Fruit fly (Drosophila melanogaster) whole organism, embryonic: Measurements from ENCODE around the gene amos.

ENCODE experiments used
- Bgb ChIP-seq: fragments of 200-800 bp; sonication (Bioruptor generic); IDR thresholded peaks from 2 replicates; pipeline ENCODE4 v1.3.6; 2022; ENCODE audit warnings: missing biosample characterization, missing genetic modification characterization; ENCODE audit not compliant: partially characterized antibody
- CG10462 ChIP-seq: fragments of 200-800 bp; sonication (Bioruptor generic); optimal IDR thresholded peaks from 2 replicates; lab custom pipeline; 2016; ENCODE audit warnings: missing biosample characterization, missing genetic modification characterization
- CG10565 ChIP-seq: fragments of 200-800 bp; sonication (Bioruptor generic); optimal IDR thresholded peaks from 3 replicates; lab custom pipeline; 2016; ENCODE audit warnings: missing biosample characterization, mild to moderate bottlenecking, missing genetic modification characterization
- CG11560 ChIP-seq: fragments of 200-800 bp; sonication (Bioruptor generic); IDR thresholded peaks from 3 replicates; pipeline ENCODE4 v1.3.6; 2022; ENCODE audit warnings: missing biosample characterization, missing genetic modification characterization
- CG11695 ChIP-seq: fragments of 200-800 bp; sonication (Bioruptor generic); IDR thresholded peaks from 3 replicates; pipeline ENCODE4 v1.3.6; 2022; ENCODE audit warnings: missing biosample characterization, missing genetic modification characterization
- CG11723 ChIP-seq: fragments of 200-800 bp; sonication (Bioruptor generic); optimal IDR thresholded peaks from 2 replicates; lab custom pipeline; 2017; ENCODE audit warnings: missing biosample characterization, mild to moderate bottlenecking, missing genetic modification characterization
- CG12942 ChIP-seq: fragments of 200-800 bp; sonication (Bioruptor generic); optimal IDR thresholded peaks from 3 replicates; lab custom pipeline; 2016; ENCODE audit warnings: missing biosample characterization, missing genetic modification characterization
- CG13624 ChIP-seq: fragments of 200-800 bp; sonication (Bioruptor generic); optimal IDR thresholded peaks from 2 replicates; lab custom pipeline; 2016; ENCODE audit warnings: missing biosample characterization, missing genetic modification characterization
- CG1602 ChIP-seq: fragments of 200-800 bp; sonication (Bioruptor generic); optimal IDR thresholded peaks from 3 replicates; lab custom pipeline; 2016; ENCODE audit warnings: missing biosample characterization, missing genetic modification characterization
- CG17328 ChIP-seq: fragments of 200-800 bp; sonication (Bioruptor generic); IDR thresholded peaks from 2 replicates; pipeline ENCODE4 v1.3.6; 2022; ENCODE audit warnings: missing biosample characterization, missing genetic modification characterization
- CG2199 ChIP-seq: fragments of 200-800 bp; sonication (Bioruptor generic); IDR thresholded peaks from 3 replicates; pipeline ENCODE4 v1.3.6; 2022; ENCODE audit warnings: missing biosample characterization, missing genetic modification characterization
- CG32772 ChIP-seq: fragments of 200-800 bp; sonication (Bioruptor generic); IDR thresholded peaks from 2 replicates; pipeline ENCODE4 v1.3.6; 2022; ENCODE audit warnings: missing biosample characterization, missing genetic modification characterization
- CG4328 ChIP-seq: fragments of 200-800 bp; sonication (Bioruptor generic); optimal IDR thresholded peaks from 3 replicates; lab custom pipeline; 2017; ENCODE audit warnings: missing biosample characterization, missing genetic modification reagents, missing genetic modification characterization
- CG4820 ChIP-seq: fragments of 200-800 bp; sonication (Bioruptor generic); optimal IDR thresholded peaks from 3 replicates; lab custom pipeline; 2016; ENCODE audit warnings: missing biosample characterization, missing genetic modification characterization
- CG6175 ChIP-seq: fragments of 200-800 bp; sonication (Bioruptor generic); IDR thresholded peaks from 3 replicates; pipeline ENCODE4 v1.3.6; 2022; ENCODE audit warnings: missing biosample characterization, missing genetic modification characterization
- CG6654 ChIP-seq: fragments of 200-800 bp; sonication (Bioruptor generic); optimal IDR thresholded peaks from 2 replicates; lab custom pipeline; 2017; ENCODE audit warnings: missing biosample characterization, mild to moderate bottlenecking, missing genetic modification characterization
- CG8281 ChIP-seq: fragments of 200-800 bp; sonication (Bioruptor generic); optimal IDR thresholded peaks from 2 replicates; lab custom pipeline; 2018; ENCODE audit warnings: missing biosample characterization, mild to moderate bottlenecking, missing genetic modification characterization, moderate library complexity
- Fer1 ChIP-seq: fragments of 200-800 bp; sonication (Bioruptor generic); optimal IDR thresholded peaks from 2 replicates; lab custom pipeline; 2017; ENCODE audit warnings: missing biosample characterization, mild to moderate bottlenecking, missing genetic modification characterization
- GATAe ChIP-seq: fragments of 200-800 bp; sonication (Bioruptor generic); conservative IDR thresholded peaks from 2 replicates; pipeline ENCODE4 v1.3.6; 2022; ENCODE audit warnings: missing biosample characterization, missing genetic modification characterization
- HHEX ChIP-seq: fragments of 200-800 bp; sonication (Bioruptor generic); optimal IDR thresholded peaks from 3 replicates; lab custom pipeline; 2017; ENCODE audit warnings: missing biosample characterization, mild to moderate bottlenecking, missing genetic modification characterization, missing genetic modification reagents
- Hr78 ChIP-seq, 2 experiments: fragments of 200-800 bp in 1 of 2; fragments of >200 bp in 1 of 2; sonication (Bioruptor generic) in 1 of 2; optimal IDR thresholded peaks; 2 replicates each; lab custom pipeline; 2017 to 2019; ENCODE audit warnings: missing biosample characterization in 2 of 2, missing genetic modification characterization in 2 of 2, mild to moderate bottlenecking in 1 of 2, moderate library complexity in 1 of 2
- Myb ChIP-seq: fragments of 200-800 bp; sonication (Bioruptor generic); optimal IDR thresholded peaks from 2 replicates; lab custom pipeline; 2016; ENCODE audit warnings: missing biosample characterization, missing genetic modification characterization
- NC2α ChIP-seq: fragments of 200-800 bp; sonication (Bioruptor generic); optimal IDR thresholded peaks from 2 replicates; lab custom pipeline; 2016; ENCODE audit warnings: missing biosample characterization, missing genetic modification characterization
- Nf-YC ChIP-seq: fragments of 200-800 bp; optimal IDR thresholded peaks from 3 replicates; lab custom pipeline; 2019; ENCODE audit warnings: missing biosample characterization, mild to moderate bottlenecking, missing genetic modification characterization, moderate library complexity
- PHDP ChIP-seq: fragments of 200-800 bp; sonication (Bioruptor generic); optimal IDR thresholded peaks from 3 replicates; lab custom pipeline; 2018; ENCODE audit warnings: missing biosample characterization, mild to moderate bottlenecking, missing genetic modification characterization, moderate library complexity
- Ravus ChIP-seq: fragments of 200-800 bp; sonication (Bioruptor generic); IDR thresholded peaks from 2 replicates; pipeline ENCODE4 v1.3.6; 2022; ENCODE audit warnings: missing biosample characterization, missing genetic modification characterization
- Rfx ChIP-seq: fragments of 200-800 bp; sonication (Bioruptor generic); IDR thresholded peaks from 2 replicates; pipeline ENCODE4 v1.3.6; 2022; ENCODE audit warnings: missing biosample characterization, missing genetic modification characterization
- Spps ChIP-seq: fragments of 200-800 bp; sonication (Bioruptor generic); optimal IDR thresholded peaks from 2 replicates; lab custom pipeline; 2018; ENCODE audit warnings: missing biosample characterization, mild to moderate bottlenecking, missing genetic modification characterization
- Sry-δ ChIP-seq: fragments of 200-800 bp; sonication (Bioruptor generic); optimal IDR thresholded peaks from 2 replicates; lab custom pipeline; 2016; ENCODE audit warnings: missing biosample characterization, missing genetic modification characterization
- bab2 ChIP-seq: fragments of 200-800 bp; sonication (Bioruptor generic); optimal IDR thresholded peaks from 2 replicates; lab custom pipeline; 2016; ENCODE audit warnings: missing biosample characterization, missing genetic modification characterization
- chn ChIP-seq: fragments of 200-800 bp; sonication (Bioruptor generic); optimal IDR thresholded peaks from 2 replicates; lab custom pipeline; 2016; ENCODE audit warnings: missing biosample characterization, missing genetic modification characterization
- crc ChIP-seq: fragments of 200-800 bp; sonication (Bioruptor generic); optimal IDR thresholded peaks from 2 replicates; lab custom pipeline; 2016; ENCODE audit warnings: missing biosample characterization, missing genetic modification characterization
- ems ChIP-seq: fragments of 200-800 bp; sonication (Bioruptor generic); optimal IDR thresholded peaks from 3 replicates; lab custom pipeline; 2016; ENCODE audit warnings: missing biosample characterization, missing genetic modification characterization
- fd3F ChIP-seq: fragments of 200-800 bp; sonication (Bioruptor generic); optimal IDR thresholded peaks from 2 replicates; lab custom pipeline; 2018; ENCODE audit warnings: missing biosample characterization, mild to moderate bottlenecking, missing genetic modification characterization, moderate library complexity
- fru ChIP-seq: fragments of >200 bp; optimal IDR thresholded peaks from 2 replicates; lab custom pipeline; 2017
- ftz-f1 ChIP-seq: fragments of 200-800 bp; sonication (Bioruptor generic); optimal IDR thresholded peaks from 2 replicates; lab custom pipeline; 2016; ENCODE audit warnings: missing biosample characterization, missing genetic modification characterization
- gfzf ChIP-seq: fragments of 200-800 bp; sonication (Bioruptor generic); optimal IDR thresholded peaks from 2 replicates; lab custom pipeline; 2016; ENCODE audit warnings: missing biosample characterization, mild to moderate bottlenecking, missing genetic modification characterization, moderate library complexity
- hb ChIP-seq: fragments of 200-800 bp; sonication (Bioruptor generic); IDR thresholded peaks from 3 replicates; pipeline ENCODE4 v1.3.6; 2022; ENCODE audit warnings: missing biosample characterization, missing genetic modification characterization; ENCODE audit not compliant: partially characterized antibody
- hth ChIP-seq: fragments of >200 bp; optimal IDR thresholded peaks from 2 replicates; lab custom pipeline; 2017; ENCODE audit warnings: inconsistent platforms
- kay ChIP-seq: fragments of 200-800 bp; sonication (Bioruptor generic); optimal IDR thresholded peaks from 2 replicates; lab custom pipeline; 2016; ENCODE audit warnings: missing biosample characterization, missing genetic modification characterization
- lbe ChIP-seq: fragments of 200-800 bp; sonication (Bioruptor generic); optimal IDR thresholded peaks from 2 replicates; lab custom pipeline; 2016; ENCODE audit warnings: missing biosample characterization, mild to moderate bottlenecking, missing genetic modification characterization
- repo ChIP-seq: fragments of 200-800 bp; sonication (Bioruptor generic); optimal IDR thresholded peaks from 2 replicates; lab custom pipeline; 2016; ENCODE audit warnings: missing biosample characterization, missing genetic modification characterization
- rib ChIP-seq: fragments of 200-800 bp; sonication (Bioruptor generic); IDR thresholded peaks from 2 replicates; pipeline ENCODE4 v1.3.6; 2022; ENCODE audit warnings: missing biosample characterization, missing genetic modification characterization
- stwl ChIP-seq: fragments of 200-800 bp; sonication (Bioruptor generic); optimal IDR thresholded peaks from 3 replicates; lab custom pipeline; 2018; ENCODE audit warnings: missing biosample characterization, mild to moderate bottlenecking, missing genetic modification characterization, moderate library complexity
- sug ChIP-seq: fragments of 200-800 bp; optimal IDR thresholded peaks from 2 replicates; lab custom pipeline; 2019; ENCODE audit warnings: missing biosample characterization, mild to moderate bottlenecking, missing genetic modification characterization, moderate library complexity
- tap ChIP-seq: fragments of 200-800 bp; optimal IDR thresholded peaks from 3 replicates; lab custom pipeline; 2019; ENCODE audit warnings: missing biosample characterization, mild to moderate bottlenecking, missing genetic modification characterization, moderate library complexity
- tio ChIP-seq: fragments of 200-800 bp; sonication (Bioruptor generic); optimal IDR thresholded peaks from 2 replicates; lab custom pipeline; 2017; ENCODE audit warnings: missing biosample characterization, missing genetic modification characterization, inconsistent platforms
- ttk ChIP-seq: fragments of 200-800 bp; sonication (Bioruptor generic); IDR thresholded peaks from 2 replicates; pipeline ENCODE4 v2.1.2; 2022; ENCODE audit warnings: missing biosample characterization, missing genetic modification characterization
- unc-4 ChIP-seq: fragments of 200-800 bp; sonication (Bioruptor generic); IDR thresholded peaks from 2 replicates; pipeline ENCODE4 v1.3.6; 2022; ENCODE audit warnings: missing biosample characterization, missing genetic modification characterization; ENCODE audit not compliant: partially characterized antibody
- zen ChIP-seq: fragments of 200-800 bp; sonication (Bioruptor generic); optimal IDR thresholded peaks from 3 replicates; lab custom pipeline; 2018; ENCODE audit warnings: missing biosample characterization, mild to moderate bottlenecking, missing genetic modification characterization, moderate library complexity
- zfh1 ChIP-seq: fragments of 200-800 bp; sonication (Bioruptor generic); IDR thresholded peaks from 3 replicates; pipeline ENCODE4 v1.3.6; 2022; ENCODE audit warnings: missing biosample characterization, missing genetic modification characterization
- zfh2 ChIP-seq: fragments of 200-800 bp; sonication (Bioruptor generic); optimal IDR thresholded peaks from 2 replicates; lab custom pipeline; 2016; ENCODE audit warnings: missing biosample characterization, missing genetic modification characterization

Gene amos

dm6 chr2L:18604986-18605385, 8.3 kb upstream of the amos start, which contains the start of gene CG10413 (continued):
- TF ChIP-seq tap (tag; lab: Kevin White, UChicago) (peak; percentile 97), repo (GFP tag; lab: Kevin White, UChicago) (peak; percentile 92), Fer1 (GFP tag; lab: Kevin White, UChicago) (peak; percentile 99), lbe (peak; percentile 98), crc (GFP tag; lab: Kevin White, UChicago) (peak; percentile 97), ftz-f1 (peak; percentile 73), CG4820 (GFP tag; lab: Kevin White, UChicago) (peak; percentile 96), tio (GFP tag; lab: Kevin White, UChicago) (peak; percentile 98), Ravus (peak; percentile 89), ttk (GFP tag; lab: Robert Waterston, UW) (peak; percentile 94), Rfx (GFP tag; lab: Robert Waterston, UW) (peak; percentile 99), kay (GFP tag; lab: Kevin White, UChicago) (peak; percentile 95), fd3F (GFP tag; lab: Kevin White, UChicago) (peak; percentile 98), Myb (GFP tag; lab: Kevin White, UChicago) (peak; percentile 89), gfzf (peak; percentile 61), rib (GFP tag; lab: Robert Waterston, UW) (peak; percentile 98), hth (lab: Kevin White, UChicago) (no peak), Bgb (GFP tag; lab: Robert Waterston, UW) (no peak), GATAe (GFP tag; lab: Robert Waterston, UW) (peak; percentile 90), CG13624 (GFP tag; lab: Kevin White, UChicago) (peak; percentile 98), PHDP (tag; lab: Kevin White, UChicago) (peak; percentile 99), CG10462 (GFP tag; lab: Kevin White, UChicago) (peak; percentile 96), Sry-δ (GFP tag; lab: Kevin White, UChicago) (peak; percentile 72), stwl (tag; lab: Kevin White, UChicago) (peak; percentile 67), CG6654 (peak; percentile 89), CG1602 (GFP tag; lab: Kevin White, UChicago) (peak; percentile 98), bab2 (GFP tag; lab: Kevin White, UChicago) (peak; percentile 98), CG11560 (tag; lab: Robert Waterston, UW) (peak; percentile 90), CG6175 (GFP tag; lab: Robert Waterston, UW) (peak; percentile 96), HHEX (peak; percentile 98), ems (GFP tag; lab: Kevin White, UChicago) (peak; percentile 96), CG32772 (GFP tag; lab: Robert Waterston, UW) (peak; percentile 96), CG4328 (GFP tag; lab: Kevin White, UChicago) (peak; percentile 98), zen (peak; percentile 98), CG2199 (GFP tag; lab: Robert Waterston, UW) (peak; percentile 87; the same call in 2 of the 3 replicates), CG12942 (peak; percentile 97), zfh2 (GFP tag; lab: Kevin White, UChicago) (peak; percentile 99), CG10565 (GFP tag; lab: Kevin White, UChicago) (peak; percentile 86), zfh1 (GFP tag; lab: Robert Waterston, UW) (peak; percentile 97), chn (GFP tag; lab: Kevin White, UChicago) (peak; percentile 99), CG8281 (tag; lab: Kevin White, UChicago) (peak; percentile 93), CG11723 (GFP tag; lab: Kevin White, UChicago) (peak; percentile 96), CG11695 (GFP tag; lab: Robert Waterston, UW) (peak; percentile 98), CG17328 (peak; percentile 96), NC2α (peak; percentile 94), Hr78 (GFP tag; optimal IDR thresholded peaks at IDR 0.05; lab: Kevin White, UChicago) (peak in 1 of 2 experiments; percentile 90), Nf-YC (peak; percentile 93), hb (GFP tag; lab: Robert Waterston, UW) (no peak), Spps (tag; lab: Kevin White, UChicago) (peak; percentile 95), fru (lab: Kevin White, UChicago) (no peak), sug (peak; percentile 98), unc-4 (GFP tag; lab: Robert Waterston, UW) (peak; percentile 51; the same call in 1 of the 2 replicates)
